Worm (Caenorhabditis elegans) whole organism, mixed stage, embryonic: ENCODE data around the gene F45E12.6.

Source experiments
- elt-1 ChIP-seq: sonication (generic microtip); optimal IDR thresholded peaks from 2 replicates; lab custom pipeline; 2017; ENCODE audit warnings: missing genetic modification characterization, mild to moderate bottlenecking, missing compliant biosample characterization, antibody characterized with exemption, moderate library complexity, borderline replicate concordance; ENCODE audit not compliant: insufficient read depth
- lin-13 ChIP-seq: fragments of 150-350 bp; optimal IDR thresholded peaks from 2 replicates; lab custom pipeline; 2014; ENCODE audit warnings: missing biosample characterization, missing genetic modification characterization
- mep-1 ChIP-seq: fragments of 150-350 bp; optimal IDR thresholded peaks from 2 replicates; lab custom pipeline; 2017; ENCODE audit warnings: missing biosample characterization, missing genetic modification reagents, missing genetic modification characterization, inconsistent platforms
- nhr-76 ChIP-seq: sonication (generic microtip); optimal IDR thresholded peaks from 2 replicates; lab custom pipeline; 2017; ENCODE audit warnings: missing biosample characterization, missing genetic modification characterization
- snpc-4 ChIP-seq: fragments of 150-350 bp; optimal IDR thresholded peaks from 2 replicates; lab custom pipeline; 2014; ENCODE audit warnings: missing biosample characterization, missing genetic modification characterization

DNA sequence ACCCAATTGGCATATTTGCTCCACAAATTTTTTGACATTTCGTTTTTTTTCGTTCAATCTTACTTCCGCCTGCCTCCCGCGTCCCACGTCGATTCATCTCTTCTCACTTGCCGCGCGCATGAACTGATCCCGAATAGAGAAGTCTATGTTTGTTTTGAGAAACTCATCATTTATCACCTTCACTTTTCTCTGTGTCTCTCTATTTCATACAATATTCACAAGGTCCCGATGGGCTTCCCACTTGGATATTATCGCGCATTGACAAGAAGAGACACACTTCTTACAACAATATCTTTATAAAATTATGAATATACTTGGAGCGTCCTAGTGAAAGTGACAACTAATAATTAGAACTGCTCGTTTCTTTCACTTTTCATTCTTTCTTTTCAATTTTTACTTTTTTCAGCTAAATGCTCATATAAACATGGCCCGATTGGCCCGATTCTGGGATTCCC, 44.5 kb upstream of the F45E12.6 start, which contains the start of gene insc-1:
- TF ChIP-seq snpc-4 (tag; lab: Kevin White, UChicago) (no peak), nhr-76 (no peak), elt-1 (no peak), lin-13 (tag; lab: Kevin White, UChicago) (no peak), mep-1 (tag; lab: Kevin White, UChicago) (no peak)
